Fruit fly (Drosophila melanogaster) whole organism, embryonic: Measurements from ENCODE around the gene wda.

Experiments
- Atf6 ChIP-seq: fragments of 200-800 bp; sonication (Bioruptor generic); IDR thresholded peaks from 2 replicates; pipeline ENCODE4 v1.3.6; 2022; ENCODE audit warnings: missing biosample characterization, missing genetic modification characterization
- CG10147 ChIP-seq: fragments of 200-800 bp; sonication (Bioruptor generic); optimal IDR thresholded peaks from 2 replicates; lab custom pipeline; 2019; ENCODE audit warnings: missing biosample characterization, mild to moderate bottlenecking, missing genetic modification characterization, moderate library complexity
- CG12299 ChIP-seq: fragments of 200-800 bp; sonication (Bioruptor generic); optimal IDR thresholded peaks from 2 replicates; lab custom pipeline; 2018; ENCODE audit warnings: missing biosample characterization, mild to moderate bottlenecking, missing genetic modification characterization
- CG12391 ChIP-seq: fragments of 200-800 bp; sonication (Bioruptor generic); optimal IDR thresholded peaks from 3 replicates; lab custom pipeline; 2018; ENCODE audit warnings: missing biosample characterization, mild to moderate bottlenecking, missing genetic modification characterization, moderate library complexity
- CG13424 ChIP-seq: fragments of 200-800 bp; sonication (Bioruptor generic); optimal IDR thresholded peaks from 2 replicates; lab custom pipeline; 2019; ENCODE audit warnings: missing biosample characterization, mild to moderate bottlenecking, missing genetic modification characterization, moderate library complexity
- CG14050 ChIP-seq: fragments of 200-800 bp; sonication (Bioruptor generic); IDR thresholded peaks from 3 replicates; pipeline ENCODE4 v1.3.6; 2022; ENCODE audit warnings: missing biosample characterization, missing genetic modification characterization
- CG15073 ChIP-seq: fragments of 200-800 bp; sonication (Bioruptor generic); optimal IDR thresholded peaks from 2 replicates; lab custom pipeline; 2016; ENCODE audit warnings: missing biosample characterization, missing genetic modification characterization
- CG2678 ChIP-seq: fragments of 200-800 bp; sonication (Bioruptor generic); optimal IDR thresholded peaks from 3 replicates; lab custom pipeline; 2019; ENCODE audit warnings: missing biosample characterization, mild to moderate bottlenecking, missing genetic modification characterization, moderate library complexity
- CG2712 ChIP-seq: fragments of 200-800 bp; optimal IDR thresholded peaks from 3 replicates; lab custom pipeline; 2019; ENCODE audit warnings: missing biosample characterization, mild to moderate bottlenecking, missing genetic modification characterization, moderate library complexity
- CG30403 ChIP-seq: fragments of 200-800 bp; sonication (Bioruptor generic); optimal IDR thresholded peaks from 3 replicates; lab custom pipeline; 2016; ENCODE audit warnings: missing biosample characterization, missing genetic modification characterization
- CG3407 ChIP-seq: fragments of 200-800 bp; sonication (Bioruptor generic); optimal IDR thresholded peaks from 2 replicates; lab custom pipeline; 2018; ENCODE audit warnings: missing biosample characterization, mild to moderate bottlenecking, missing genetic modification characterization
- CG4424 ChIP-seq: fragments of 200-800 bp; sonication (Bioruptor generic); optimal IDR thresholded peaks from 3 replicates; lab custom pipeline; 2016; ENCODE audit warnings: missing biosample characterization, missing genetic modification characterization
- CG6689 ChIP-seq: fragments of 200-800 bp; sonication (Bioruptor generic); IDR thresholded peaks from 2 replicates; pipeline ENCODE4 v1.3.6; 2022; ENCODE audit warnings: missing biosample characterization, missing genetic modification characterization
- CG6765 ChIP-seq: fragments of 200-800 bp; sonication (Bioruptor generic); optimal IDR thresholded peaks from 3 replicates; lab custom pipeline; 2017; ENCODE audit warnings: missing biosample characterization, mild to moderate bottlenecking, missing genetic modification characterization
- CG7987 ChIP-seq: fragments of 200-800 bp; sonication (Bioruptor generic); optimal IDR thresholded peaks from 2 replicates; lab custom pipeline; 2018; ENCODE audit warnings: missing biosample characterization, mild to moderate bottlenecking, missing genetic modification characterization, moderate library complexity
- CG8944 ChIP-seq: fragments of 200-800 bp; sonication (Bioruptor generic); optimal IDR thresholded peaks from 3 replicates; lab custom pipeline; 2016; ENCODE audit warnings: missing biosample characterization, missing genetic modification characterization
- CG9437 ChIP-seq: fragments of 200-800 bp; sonication (Bioruptor generic); optimal IDR thresholded peaks from 2 replicates; lab custom pipeline; 2018; ENCODE audit warnings: missing biosample characterization, mild to moderate bottlenecking, missing genetic modification characterization
- CG9609 ChIP-seq: fragments of 200-800 bp; sonication (Bioruptor generic); optimal IDR thresholded peaks from 3 replicates; lab custom pipeline; 2016; ENCODE audit warnings: missing biosample characterization, missing genetic modification characterization
- CG9727 ChIP-seq: fragments of 200-800 bp; sonication (Bioruptor generic); optimal IDR thresholded peaks from 3 replicates; lab custom pipeline; 2017; ENCODE audit warnings: missing biosample characterization, mild to moderate bottlenecking, missing genetic modification characterization
- CG9876 ChIP-seq: fragments of 200-800 bp; sonication (Bioruptor generic); optimal IDR thresholded peaks from 2 replicates; lab custom pipeline; 2016; ENCODE audit warnings: missing biosample characterization, missing genetic modification characterization
- Chrac-16 ChIP-seq: fragments of 200-800 bp; sonication (Bioruptor generic); optimal IDR thresholded peaks from 3 replicates; lab custom pipeline; 2016; ENCODE audit warnings: missing biosample characterization, missing genetic modification characterization
- CkIIα-i1 ChIP-seq: fragments of 200-800 bp; sonication (Bioruptor generic); IDR thresholded peaks from 2 replicates; pipeline ENCODE4 v1.3.6; 2022; ENCODE audit warnings: missing biosample characterization, missing genetic modification characterization
- Dip3 ChIP-seq: fragments of 200-800 bp; sonication (Bioruptor generic); optimal IDR thresholded peaks from 3 replicates; lab custom pipeline; 2016; ENCODE audit warnings: missing biosample characterization, missing genetic modification characterization
- Dll ChIP-seq: fragments of 200-800 bp; sonication (Bioruptor generic); IDR thresholded peaks from 4 replicates; pipeline ENCODE4 v1.3.6; 2022; ENCODE audit warnings: missing biosample characterization, missing genetic modification characterization; ENCODE audit not compliant: partially characterized antibody
- Doc2 ChIP-seq: fragments of 200-800 bp; sonication (Bioruptor generic); IDR thresholded peaks from 2 replicates; pipeline ENCODE4 v1.3.6; 2022; ENCODE audit warnings: missing biosample characterization, missing genetic modification characterization
- Hr78 ChIP-seq, 2 experiments: fragments of 200-800 bp in 1 of 2; fragments of >200 bp in 1 of 2; sonication (Bioruptor generic) in 1 of 2; optimal IDR thresholded peaks; 2 replicates each; lab custom pipeline; 2017 to 2019; ENCODE audit warnings: missing biosample characterization in 2 of 2, missing genetic modification characterization in 2 of 2, mild to moderate bottlenecking in 1 of 2, moderate library complexity in 1 of 2
- Kr ChIP-seq: fragments of 200-800 bp; sonication (Bioruptor generic); optimal IDR thresholded peaks from 2 replicates; lab custom pipeline; 2017; ENCODE audit warnings: missing biosample characterization, mild to moderate bottlenecking, missing genetic modification characterization
- Max ChIP-seq: fragments of 200-800 bp; sonication (Bioruptor generic); optimal IDR thresholded peaks from 2 replicates; lab custom pipeline; 2016; ENCODE audit warnings: missing biosample characterization, mild to moderate bottlenecking, missing genetic modification characterization
- Sin3A ChIP-seq: fragments of >200 bp; optimal IDR thresholded peaks from 2 replicates; lab custom pipeline; 2018
- Sox102F ChIP-seq: fragments of 200-800 bp; sonication (Bioruptor generic); optimal IDR thresholded peaks from 2 replicates; lab custom pipeline; 2018; ENCODE audit warnings: missing biosample characterization, mild to moderate bottlenecking, missing genetic modification characterization, moderate library complexity
- Trl ChIP-seq, 3 experiments: fragments of >200 bp in 2 of 3; fragments of 200-800 bp in 1 of 3; sonication (Bioruptor generic) in 1 of 3; optimal IDR thresholded peaks; 2 replicates in 1 of 3; 3 replicates in 2 of 3; lab custom pipeline; 2016 to 2017; ENCODE audit warnings: missing biosample characterization in 1 of 3, missing genetic modification characterization in 1 of 3
- ci ChIP-seq: fragments of 200-800 bp; sonication (Bioruptor generic); IDR thresholded peaks from 3 replicates; pipeline ENCODE4 v1.3.6; 2022; ENCODE audit warnings: missing biosample characterization, missing genetic modification characterization
- crc ChIP-seq: fragments of 200-800 bp; sonication (Bioruptor generic); optimal IDR thresholded peaks from 2 replicates; lab custom pipeline; 2016; ENCODE audit warnings: missing biosample characterization, missing genetic modification characterization
- crp ChIP-seq, 2 experiments: fragments of 200-800 bp; sonication (Bioruptor generic); optimal IDR thresholded peaks; 2 replicates in 1 of 2; 3 replicates in 1 of 2; lab custom pipeline; 2017; ENCODE audit warnings: missing biosample characterization in 2 of 2, missing genetic modification characterization in 2 of 2, mild to moderate bottlenecking in 1 of 2, moderate library complexity in 1 of 2
- dan ChIP-seq: fragments of 200-800 bp; sonication (Bioruptor generic); IDR thresholded peaks from 2 replicates; pipeline ENCODE4 v1.3.6; 2022; ENCODE audit warnings: missing biosample characterization, missing genetic modification characterization
- dmrt99B ChIP-seq: fragments of 200-800 bp; sonication (Bioruptor generic); optimal IDR thresholded peaks from 2 replicates; lab custom pipeline; 2018; ENCODE audit warnings: missing biosample characterization, mild to moderate bottlenecking, missing genetic modification characterization, moderate library complexity
- dpn ChIP-seq, 2 experiments: fragments of 200-800 bp; sonication (Bioruptor generic); optimal IDR thresholded peaks; 3 replicates each; lab custom pipeline; 2016; ENCODE audit warnings: missing biosample characterization in 2 of 2, missing genetic modification characterization in 2 of 2
- esg ChIP-seq: fragments of 200-800 bp; sonication (Bioruptor generic); conservative IDR thresholded peaks from 2 replicates; pipeline ENCODE4 v1.3.6; 2022; ENCODE audit warnings: missing biosample characterization, missing genetic modification characterization
- eve ChIP-seq, 2 experiments: fragments of >200 bp; optimal IDR thresholded peaks; 2 replicates each; lab custom pipeline; 2017; ENCODE audit warnings: missing biosample characterization in 2 of 2, missing genetic modification characterization in 2 of 2
- gsb ChIP-seq: fragments of 200-800 bp; sonication (Bioruptor generic); IDR thresholded peaks from 2 replicates; pipeline ENCODE4 v1.3.6; 2022; ENCODE audit warnings: missing biosample characterization, missing genetic modification characterization
- hkb ChIP-seq, 2 experiments: fragments of 200-800 bp in 1 of 2; fragments of >200 bp in 1 of 2; sonication (Bioruptor generic) in 1 of 2; IDR thresholded peaks in 1 of 2; optimal IDR thresholded peaks in 1 of 2; 2 replicates each; pipeline versions ENCODE4 v1.3.6 to Lab custom; 2017 to 2022; ENCODE audit warnings: missing biosample characterization in 1 of 2, missing genetic modification characterization in 1 of 2
- jing ChIP-seq: fragments of 200-800 bp; sonication (Bioruptor generic); optimal IDR thresholded peaks from 2 replicates; lab custom pipeline; 2018; ENCODE audit warnings: missing biosample characterization, mild to moderate bottlenecking, missing genetic modification characterization
- kay ChIP-seq: fragments of 200-800 bp; sonication (Bioruptor generic); optimal IDR thresholded peaks from 2 replicates; lab custom pipeline; 2016; ENCODE audit warnings: missing biosample characterization, missing genetic modification characterization
- lbe ChIP-seq: fragments of 200-800 bp; sonication (Bioruptor generic); optimal IDR thresholded peaks from 2 replicates; lab custom pipeline; 2016; ENCODE audit warnings: missing biosample characterization, mild to moderate bottlenecking, missing genetic modification characterization
- org-1 ChIP-seq: fragments of 200-800 bp; sonication (Bioruptor generic); optimal IDR thresholded peaks from 2 replicates; lab custom pipeline; 2017; ENCODE audit warnings: missing biosample characterization, missing genetic modification characterization
- pnt ChIP-seq: fragments of 200-800 bp; sonication (Bioruptor generic); optimal IDR thresholded peaks from 3 replicates; lab custom pipeline; 2016; ENCODE audit warnings: missing biosample characterization, missing genetic modification characterization
- pzg ChIP-seq: fragments of 200-800 bp; sonication (Bioruptor generic); optimal IDR thresholded peaks from 3 replicates; lab custom pipeline; 2018; ENCODE audit warnings: missing biosample characterization, mild to moderate bottlenecking, missing genetic modification characterization, moderate library complexity
- rib ChIP-seq: fragments of 200-800 bp; sonication (Bioruptor generic); IDR thresholded peaks from 2 replicates; pipeline ENCODE4 v1.3.6; 2022; ENCODE audit warnings: missing biosample characterization, missing genetic modification characterization
- vfl ChIP-seq: fragments of 200-800 bp; sonication (Bioruptor generic); optimal IDR thresholded peaks from 2 replicates; lab custom pipeline; 2016; ENCODE audit warnings: missing biosample characterization, missing genetic modification characterization
- zen ChIP-seq: fragments of 200-800 bp; sonication (Bioruptor generic); optimal IDR thresholded peaks from 3 replicates; lab custom pipeline; 2018; ENCODE audit warnings: missing biosample characterization, mild to moderate bottlenecking, missing genetic modification characterization, moderate library complexity

Gene wda

DNA sequence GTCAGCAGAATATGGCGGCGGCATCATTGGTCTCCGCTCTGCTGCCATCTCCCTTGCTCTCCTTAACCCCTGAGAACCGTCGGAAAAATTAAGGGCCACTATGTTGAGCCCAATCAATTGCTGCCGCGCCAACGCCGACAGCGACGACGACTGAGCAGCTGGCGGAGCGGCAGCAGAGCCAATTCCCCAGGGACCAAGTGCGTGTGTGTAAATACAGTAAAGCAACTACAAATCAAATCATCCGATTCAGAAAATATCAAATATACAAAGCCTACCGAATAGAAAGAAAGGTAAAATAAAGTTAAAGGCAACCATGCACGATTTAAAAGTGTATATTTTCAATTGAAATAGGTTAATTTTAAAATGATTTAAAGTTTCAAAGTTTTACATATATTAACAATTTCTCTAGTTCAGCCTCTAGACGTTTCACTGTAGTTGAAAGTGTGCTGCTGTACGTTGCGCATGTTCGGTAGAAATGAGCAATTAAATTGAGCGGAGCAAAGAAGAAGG lies 46.1 kb downstream of the wda start (continued):
- TF ChIP-seq Dip3 (GFP tag; lab: Kevin White, UChicago) (peak; percentile 4), pzg (GFP tag; lab: Kevin White, UChicago) (no peak), Trl (optimal IDR thresholded peaks at IDR 0.05; lab: Kevin White, UChicago) (no peak), Trl (GFP tag; optimal IDR thresholded peaks at IDR 0.05; lab: Kevin White, UChicago) (peak; percentile 15), Doc2 (GFP tag; lab: Robert Waterston, UW) (no peak), CG9727 (GFP tag; lab: Kevin White, UChicago) (peak; percentile 74), Sox102F (peak; percentile 43), CG2678 (tag; lab: Kevin White, UChicago) (peak; percentile 81), vfl (GFP tag; lab: Kevin White, UChicago) (no peak), CG2712 (tag; lab: Kevin White, UChicago) (peak; percentile 72), zen (tag; lab: Kevin White, UChicago) (peak; percentile 22), CG7987 (GFP tag; lab: Kevin White, UChicago) (peak; percentile 10), CG12299 (tag; lab: Kevin White, UChicago) (no peak), CG6765 (no peak), CG14050 (GFP tag; lab: Robert Waterston, UW) (peak; percentile 39; the same call in 1 of the 3 replicates), CG15073 (GFP tag; lab: Kevin White, UChicago) (no peak), CG13424 (peak; percentile 65), eve (GFP tag; optimal IDR thresholded peaks at IDR 0.05; lab: Kevin White, UChicago) (no peak), Max (GFP tag; lab: Kevin White, UChicago) (peak; percentile 38), Chrac-16 (GFP tag; lab: Kevin White, UChicago) (peak; percentile 21), CG12391 (tag; lab: Kevin White, UChicago) (peak; percentile 64), Atf6 (peak; percentile 45; the same call in 1 of the 2 replicates), Kr (no peak), ci (no peak), CG8944 (no peak), CkIIα-i1 (GFP tag; lab: Robert Waterston, UW) (no peak), CG3407 (peak; percentile 5), dmrt99B (peak; percentile 71), crc (GFP tag; lab: Kevin White, UChicago) (peak; percentile 15), Dll (GFP tag; lab: Robert Waterston, UW) (no peak), Hr78 (GFP tag; optimal IDR thresholded peaks at IDR 0.05; lab: Kevin White, UChicago) (no peak), esg (GFP tag; lab: Robert Waterston, UW) (no peak), CG4424 (peak; percentile 4), kay (peak; percentile 13), jing (GFP tag; lab: Kevin White, UChicago) (no peak), CG6689 (no peak), hkb (optimal IDR thresholded peaks at IDR 0.05; lab: Kevin White, UChicago) (no peak), hkb (GFP tag; IDR thresholded peaks at IDR 0.05; lab: Robert Waterston, UW) (peak; percentile 37; the same call in 1 of the 2 replicates), Sin3A (lab: Kevin White, UChicago) (no peak), dpn (GFP tag; optimal IDR thresholded peaks at IDR 0.05; lab: Kevin White, UChicago) (peak; percentile 16 to 30), crp (GFP tag; optimal IDR thresholded peaks at IDR 0.05; lab: Kevin White, UChicago) (no peak), CG9437 (no peak), CG9876 (GFP tag; lab: Kevin White, UChicago) (peak; percentile 22), CG30403 (GFP tag; lab: Kevin White, UChicago) (peak; percentile 74), org-1 (GFP tag; lab: Kevin White, UChicago) (peak; percentile 26), pnt (GFP tag; lab: Kevin White, UChicago) (peak; percentile 1), CG9609 (GFP tag; lab: Kevin White, UChicago) (no peak), gsb (GFP tag; lab: Robert Waterston, UW) (no peak), rib (GFP tag; lab: Robert Waterston, UW) (no peak), dan (GFP tag; lab: Robert Waterston, UW) (0 out of 2 replicates have a peak, but pooled peaks have one; percentile 15), lbe (GFP tag; lab: Kevin White, UChicago) (no peak), CG10147 (peak; percentile 61)
